Fruit fly (Drosophila melanogaster): ENCODE measurements around the gene CG3009.

DNA sequence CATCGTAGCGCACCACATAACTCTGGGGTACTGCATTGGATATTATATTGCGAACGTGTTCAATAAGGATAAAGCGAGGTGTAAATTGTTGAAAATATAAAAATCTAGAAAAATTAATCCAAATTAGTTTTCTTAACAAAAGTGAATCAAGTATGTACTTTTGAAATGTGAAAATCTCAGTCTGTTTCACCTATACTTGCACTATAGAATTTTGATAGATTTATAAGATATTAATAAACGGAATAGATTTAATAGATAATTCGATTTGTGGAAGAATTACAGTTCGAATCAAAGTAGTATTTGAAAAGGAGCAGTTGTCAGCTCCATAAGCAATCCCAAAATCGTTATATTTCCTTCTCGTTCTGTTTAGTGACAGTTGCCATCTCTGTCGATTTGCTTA, 38.5 kb upstream of the CG3009 start, which contains the start of gene CG7024:
- TF ChIP-seq lola (GFP tag; optimal IDR thresholded peaks at IDR 0.05), result no peak
- no peak for TF ChIP-seq CrebA (GFP tag; optimal IDR thresholded peaks at IDR 0.05; ENCODE audit: borderline replicate concordance)
- no peak for TF ChIP-seq Rel (GFP tag; optimal IDR thresholded peaks at IDR 0.05)
- no peak for TF ChIP-seq Rel (tag; optimal IDR thresholded peaks at IDR 0.05)
- no peak for TF ChIP-seq sage (GFP tag; optimal IDR thresholded peaks at IDR 0.05)
- TF ChIP-seq Mio (GFP tag; optimal IDR thresholded peaks at IDR 0.05), result no peak
- no peak for TF ChIP-seq h (GFP tag; optimal IDR thresholded peaks at IDR 0.05)
- TF ChIP-seq pan (optimal IDR thresholded peaks at IDR 0.05), result no peak
- TF ChIP-seq br (GFP tag; optimal IDR thresholded peaks at IDR 0.05), result no peak
- no peak for TF ChIP-seq Hnf4 (GFP tag; optimal IDR thresholded peaks at IDR 0.05)
- TF ChIP-seq Dfd (GFP tag; optimal IDR thresholded peaks at IDR 0.05), result no peak
- TF ChIP-seq OdsH (GFP tag; optimal IDR thresholded peaks at IDR 0.05), result no peak
- no peak for TF ChIP-seq brk (GFP tag; optimal IDR thresholded peaks at IDR 0.05)

Data from whole organism, wandering third instar larva.